Worm (Caenorhabditis elegans) whole organism, midembryonic: Measurements from ENCODE around the gene EEED8.3.

Experiments
- ztf-23 ChIP-seq: fragments of 200-800 bp; sonication (Bioruptor generic); IDR thresholded peaks from 2 replicates; pipeline ENCODE4 v1.3.6; 2022; ENCODE audit warnings: missing genetic modification reagents, missing genetic modification characterization, missing compliant biosample characterization
- ztf-29 ChIP-seq: fragments of 200-800 bp; sonication (Bioruptor generic); IDR thresholded peaks from 2 replicates; pipeline ENCODE4 v1.3.6; 2022; ENCODE audit warnings: missing genetic modification reagents, missing genetic modification characterization, missing compliant biosample characterization

DNA sequence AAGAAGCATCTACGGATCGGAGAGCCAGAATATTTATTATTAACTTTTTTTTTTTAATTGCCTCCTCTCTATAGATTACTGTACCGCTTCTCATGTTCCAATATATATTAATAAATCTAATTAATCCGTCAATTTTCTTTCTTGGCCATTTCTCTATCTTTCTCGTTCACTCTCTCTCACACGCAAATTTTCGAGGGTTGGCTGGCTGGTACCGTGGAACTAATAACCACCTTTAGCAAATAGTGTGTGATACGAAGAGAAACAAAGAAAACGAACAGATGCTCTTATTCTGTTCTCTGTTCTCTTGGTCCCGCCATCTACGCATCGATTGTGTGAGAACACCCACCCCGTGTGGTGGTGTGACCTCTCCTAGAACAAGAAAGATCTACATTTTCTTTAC, 4.2 kb downstream of the EEED8.3 start:
- TF ChIP-seq ztf-23 (GFP tag; lab: Robert Waterston, UW) (no peak), ztf-29 (GFP tag; lab: Robert Waterston, UW) (no peak)
